Worm (Caenorhabditis elegans) whole organism, L4 larva: Measurements from ENCODE around the gene cit-1.2.

Source experiments
- F10B5.3 ChIP-seq: sonication (generic microtip); optimal IDR thresholded peaks from 2 replicates; lab custom pipeline; 2016; ENCODE audit warnings: mild to moderate bottlenecking, missing genetic modification characterization, missing compliant biosample characterization
- F37D6.2 ChIP-seq: sonication (generic microtip); optimal IDR thresholded peaks from 2 replicates; lab custom pipeline; 2016; ENCODE audit warnings: mild to moderate bottlenecking, missing genetic modification characterization, missing compliant biosample characterization
- F49E8.2 ChIP-seq: sonication (generic microtip); optimal IDR thresholded peaks from 2 replicates; lab custom pipeline; 2016; ENCODE audit warnings: missing compliant biosample characterization, mild to moderate bottlenecking, missing genetic modification characterization, borderline replicate concordance
- T20F7.1 ChIP-seq: fragments of 200-800 bp; sonication (Bioruptor generic); optimal IDR thresholded peaks from 2 replicates; lab custom pipeline; 2018; ENCODE audit warnings: mild to moderate bottlenecking, missing genetic modification characterization, missing compliant biosample characterization
- T26A8.4 ChIP-seq: fragments of 200-800 bp; sonication (Bioruptor generic); IDR thresholded peaks from 2 replicates; pipeline ENCODE4 v1.3.6; 2022; ENCODE audit warnings: missing genetic modification characterization, missing compliant biosample characterization
- Y105C5A.15 ChIP-seq: fragments of 200-800 bp; sonication (Bioruptor generic); IDR thresholded peaks from 2 replicates; pipeline ENCODE4 v1.3.6; 2022; ENCODE audit warnings: missing genetic modification characterization, missing compliant biosample characterization
- Y48G9A.11 ChIP-seq: fragments of 200-800 bp; sonication (Bioruptor generic); IDR thresholded peaks from 2 replicates; pipeline ENCODE4 v1.3.6; 2022; ENCODE audit warnings: missing genetic modification reagents, missing genetic modification characterization, missing compliant biosample characterization
- ZK337.2 ChIP-seq: fragments of 200-800 bp; sonication (Bioruptor generic); IDR thresholded peaks from 2 replicates; pipeline ENCODE4 v1.3.6; 2022; ENCODE audit warnings: missing genetic modification reagents, missing genetic modification characterization, missing compliant biosample characterization
- arid-1 ChIP-seq: fragments of 200-800 bp; sonication (Bioruptor generic); conservative IDR thresholded peaks from 2 replicates; pipeline ENCODE4 v1.3.6; 2022; ENCODE audit warnings: missing genetic modification reagents, missing genetic modification characterization, missing compliant biosample characterization
- ceh-28 ChIP-seq: fragments of 150-350 bp; optimal IDR thresholded peaks from 2 replicates; lab custom pipeline; 2014; ENCODE audit warnings: missing biosample characterization, missing genetic modification reagents, missing genetic modification characterization
- ceh-62 ChIP-seq: sonication (generic microtip); optimal IDR thresholded peaks from 2 replicates; lab custom pipeline; 2017; ENCODE audit warnings: missing biosample characterization, missing genetic modification characterization
- ces-1 ChIP-seq: fragments of 150-350 bp; sonication (generic microtip); optimal IDR thresholded peaks from 4 replicates; lab custom pipeline; 2014; ENCODE audit warnings: missing biosample characterization, missing genetic modification reagents, missing genetic modification characterization
- cey-2 ChIP-seq: sonication (generic microtip); optimal IDR thresholded peaks from 3 replicates; lab custom pipeline; 2017; ENCODE audit warnings: missing genetic modification characterization, mild to moderate bottlenecking, missing compliant biosample characterization, antibody characterized with exemption, borderline replicate concordance; ENCODE audit not compliant: insufficient read depth
- daf-19 ChIP-seq: fragments of 200-800 bp; sonication (Bioruptor generic); conservative IDR thresholded peaks from 2 replicates; pipeline ENCODE4 v1.3.6; 2022; ENCODE audit warnings: missing genetic modification characterization, missing compliant biosample characterization
- dmd-9 ChIP-seq: fragments of 200-800 bp; sonication (Bioruptor generic); IDR thresholded peaks from 2 replicates; pipeline ENCODE4 v1.3.6; 2022; ENCODE audit warnings: missing genetic modification reagents, missing genetic modification characterization, missing compliant biosample characterization
- duxl-1 ChIP-seq: sonication (generic microtip); optimal IDR thresholded peaks from 2 replicates; lab custom pipeline; 2016; ENCODE audit warnings: mild to moderate bottlenecking, missing genetic modification characterization, moderate library complexity, missing compliant biosample characterization; ENCODE audit not compliant: poor library complexity
- egl-43 ChIP-seq: fragments of 200-800 bp; sonication (Bioruptor generic); IDR thresholded peaks from 2 replicates; pipeline ENCODE4 v1.3.6; 2022; ENCODE audit warnings: missing genetic modification reagents, missing genetic modification characterization, missing compliant biosample characterization
- gei-8 ChIP-seq: fragments of 200-800 bp; sonication (Bioruptor generic); optimal IDR thresholded peaks from 2 replicates; lab custom pipeline; 2018; ENCODE audit warnings: mild to moderate bottlenecking, missing genetic modification characterization, missing compliant biosample characterization
- hif-1 ChIP-seq, 2 experiments: sonication (generic microtip); optimal IDR thresholded peaks; 2 replicates each; lab custom pipeline; 2016 to 2017; ENCODE audit warnings: missing compliant biosample characterization in 2 of 2, missing genetic modification characterization in 2 of 2, missing genetic modification reagents in 2 of 2, missing genotype in 2 of 2, mild to moderate bottlenecking in 1 of 2
- hlh-11 ChIP-seq: fragments of 200-800 bp; sonication (Bioruptor generic); optimal IDR thresholded peaks from 2 replicates; lab custom pipeline; 2018; ENCODE audit warnings: mild to moderate bottlenecking, missing genetic modification characterization, missing compliant biosample characterization
- lim-7 ChIP-seq: fragments of 200-800 bp; sonication (Bioruptor generic); IDR thresholded peaks from 2 replicates; pipeline ENCODE4 v1.3.6; 2022; ENCODE audit warnings: missing genetic modification characterization, missing compliant biosample characterization
- lin-13 ChIP-seq: fragments of 150-350 bp; optimal IDR thresholded peaks from 2 replicates; lab custom pipeline; 2014; ENCODE audit warnings: missing biosample characterization, missing genetic modification reagents, missing genetic modification characterization
- lin-15B ChIP-seq: fragments of 150-350 bp; sonication (generic microtip); optimal IDR thresholded peaks from 3 replicates; lab custom pipeline; 2014; ENCODE audit warnings: missing biosample characterization, missing genetic modification characterization
- lir-3 ChIP-seq: sonication (generic microtip); optimal IDR thresholded peaks from 2 replicates; lab custom pipeline; 2016; ENCODE audit warnings: mild to moderate bottlenecking, missing genetic modification characterization, missing compliant biosample characterization
- lsy-2 ChIP-seq, 2 experiments: fragments of 150-350 bp in 1 of 2; sonication (generic microtip) in 1 of 2; optimal IDR thresholded peaks; 2 replicates each; lab custom pipeline; 2014 to 2017; ENCODE audit warnings: missing biosample characterization in 2 of 2, missing genetic modification characterization in 2 of 2
- madf-5 ChIP-seq, 2 experiments: fragments of 200-800 bp; sonication (Bioruptor generic); IDR thresholded peaks; 2 replicates each; pipeline ENCODE4 v1.3.6; 2022; ENCODE audit warnings: missing compliant biosample characterization in 2 of 2, missing genetic modification characterization in 2 of 2
- madf-9 ChIP-seq: fragments of 200-800 bp; sonication (Bioruptor generic); conservative IDR thresholded peaks from 2 replicates; pipeline ENCODE4 v1.3.6; 2022; ENCODE audit warnings: missing genetic modification reagents, missing genetic modification characterization, missing compliant biosample characterization
- mdt-29 ChIP-seq: fragments of 200-800 bp; sonication (Bioruptor generic); IDR thresholded peaks from 2 replicates; pipeline ENCODE4 v1.3.6; 2022; ENCODE audit warnings: missing genetic modification reagents, missing genetic modification characterization, missing compliant biosample characterization
- mep-1 ChIP-seq: fragments of 150-350 bp; sonication (generic microtip); optimal IDR thresholded peaks from 3 replicates; lab custom pipeline; 2014; ENCODE audit warnings: missing biosample characterization, missing genetic modification characterization
- mes-2 ChIP-seq: sonication (generic microtip); optimal IDR thresholded peaks from 2 replicates; lab custom pipeline; 2016; ENCODE audit warnings: missing genotype, mild to moderate bottlenecking, missing genetic modification characterization, missing compliant biosample characterization; ENCODE audit not compliant: poor library complexity, severe bottlenecking
- mxl-3 ChIP-seq: fragments of 200-800 bp; sonication (Bioruptor generic); optimal IDR thresholded peaks from 2 replicates; lab custom pipeline; 2018; ENCODE audit warnings: mild to moderate bottlenecking, missing genetic modification characterization, missing compliant biosample characterization
- nhr-102 ChIP-seq: sonication (generic microtip); optimal IDR thresholded peaks from 2 replicates; lab custom pipeline; 2016; ENCODE audit warnings: mild to moderate bottlenecking, missing genetic modification characterization, moderate library complexity, missing compliant biosample characterization
- nhr-25 ChIP-seq: sonication (generic microtip); optimal IDR thresholded peaks from 2 replicates; lab custom pipeline; 2017; ENCODE audit warnings: missing genetic modification characterization, mild to moderate bottlenecking, missing compliant biosample characterization, antibody characterized with exemption, moderate library complexity, borderline replicate concordance; ENCODE audit not compliant: insufficient read depth
- nhr-76 ChIP-seq: fragments of 150-350 bp; optimal IDR thresholded peaks from 2 replicates; lab custom pipeline; 2014; ENCODE audit warnings: missing biosample characterization, missing genetic modification characterization
- nhr-77 ChIP-seq: fragments of 150-350 bp; optimal IDR thresholded peaks from 2 replicates; lab custom pipeline; 2014; ENCODE audit warnings: missing biosample characterization, missing genetic modification characterization
- pha-4 ChIP-seq, 2 experiments: fragments of 150-350 bp in 1 of 2; fragments of 200-800 bp in 1 of 2; sonication (Bioruptor generic) in 1 of 2; IDR thresholded peaks in 1 of 2; optimal IDR thresholded peaks in 1 of 2; 2 replicates each; pipeline versions ENCODE4 v1.3.6 to Lab custom; 2014 to 2022; ENCODE audit warnings: missing genetic modification characterization in 2 of 2, missing genetic modification reagents in 2 of 2, missing biosample characterization in 1 of 2, missing compliant biosample characterization in 1 of 2
- php-3 ChIP-seq: fragments of 200-800 bp; sonication (Bioruptor generic); IDR thresholded peaks from 2 replicates; pipeline ENCODE4 v1.3.6; 2022; ENCODE audit warnings: missing genetic modification reagents, missing genetic modification characterization, missing compliant biosample characterization
- pqm-1 ChIP-seq: sonication (generic microtip); optimal IDR thresholded peaks from 2 replicates; lab custom pipeline; 2017; ENCODE audit warnings: missing biosample characterization, missing genetic modification characterization
- saeg-2 ChIP-seq: fragments of 200-800 bp; sonication (Bioruptor generic); IDR thresholded peaks from 2 replicates; pipeline ENCODE4 v1.3.6; 2022; ENCODE audit warnings: missing genetic modification reagents, missing genetic modification characterization, missing compliant biosample characterization
- snpc-1.2 ChIP-seq: fragments of 200-800 bp; sonication (Bioruptor generic); IDR thresholded peaks from 2 replicates; pipeline ENCODE4 v1.3.6; 2022; ENCODE audit warnings: missing genetic modification reagents, missing genetic modification characterization, missing compliant biosample characterization
- snpc-4 ChIP-seq: fragments of 150-350 bp; optimal IDR thresholded peaks from 2 replicates; lab custom pipeline; 2014; ENCODE audit warnings: missing biosample characterization, missing genetic modification characterization
- spr-1 ChIP-seq: sonication (generic microtip); optimal IDR thresholded peaks from 2 replicates; lab custom pipeline; 2016; ENCODE audit warnings: mild to moderate bottlenecking, missing genetic modification characterization, missing compliant biosample characterization
- spr-3 ChIP-seq: fragments of 200-800 bp; sonication (Bioruptor generic); optimal IDR thresholded peaks from 2 replicates; lab custom pipeline; 2018; ENCODE audit warnings: mild to moderate bottlenecking, missing genetic modification characterization, missing compliant biosample characterization
- tag-97 ChIP-seq: fragments of 200-800 bp; sonication (Bioruptor generic); IDR thresholded peaks from 2 replicates; pipeline ENCODE4 v1.3.6; 2022; ENCODE audit warnings: missing genetic modification characterization, missing compliant biosample characterization
- vab-7 ChIP-seq: fragments of 200-800 bp; sonication (Bioruptor generic); IDR thresholded peaks from 2 replicates; pipeline ENCODE4 v1.3.6; 2022; ENCODE audit warnings: missing genetic modification reagents, missing genetic modification characterization, missing compliant biosample characterization
- zip-11 ChIP-seq: fragments of 200-800 bp; sonication (Bioruptor generic); IDR thresholded peaks from 2 replicates; pipeline ENCODE4 v1.3.6; 2022; ENCODE audit warnings: missing genetic modification characterization, missing compliant biosample characterization
- zip-2 ChIP-seq: fragments of 150-350 bp; optimal IDR thresholded peaks from 2 replicates; lab custom pipeline; 2014; ENCODE audit warnings: missing biosample characterization, missing genetic modification characterization
- ztf-11 ChIP-seq: fragments of 150-350 bp; optimal IDR thresholded peaks from 2 replicates; lab custom pipeline; 2014; ENCODE audit warnings: missing biosample characterization, missing genetic modification characterization
- ztf-7 ChIP-seq: fragments of 150-350 bp; optimal IDR thresholded peaks from 2 replicates; lab custom pipeline; 2014; ENCODE audit warnings: missing biosample characterization, missing genetic modification characterization

The cit-1.2 gene

DNA sequence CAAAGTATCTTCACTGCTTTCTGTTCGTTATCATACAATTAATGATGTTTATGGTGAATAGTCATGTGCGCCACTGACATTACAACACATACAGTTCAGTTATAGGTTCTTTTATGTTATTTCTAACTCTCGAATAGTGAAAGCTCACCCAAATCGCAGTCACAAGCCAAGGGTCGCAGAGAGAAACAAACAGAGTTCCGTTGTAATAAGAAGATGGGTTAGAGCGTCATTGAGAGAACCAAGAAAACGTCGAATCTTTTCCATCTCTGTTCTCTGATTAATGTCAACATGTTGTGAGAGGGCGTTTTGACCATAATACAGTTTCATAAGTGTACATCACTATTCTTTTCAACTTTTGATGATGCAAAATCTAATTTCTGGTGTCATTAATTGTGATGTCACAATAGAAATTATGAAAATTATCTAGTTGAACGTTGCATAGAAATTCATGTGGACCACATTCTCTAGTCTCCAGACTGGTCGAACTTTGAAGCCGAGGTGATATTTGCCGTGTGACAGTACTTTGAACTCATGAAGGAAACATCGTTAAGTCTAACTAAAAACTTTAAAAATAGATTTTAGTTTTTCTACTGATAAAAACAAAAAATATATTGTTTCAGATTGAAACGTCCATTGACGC lies 36.5 kb upstream of the cit-1.2 start (continued):
- TF ChIP-seq ZK337.2 (GFP tag; lab: Robert Waterston, UW) (no peak), tag-97 (GFP tag; lab: Robert Waterston, UW) (no peak), spr-1 (tag; lab: Kevin White, UChicago) (no peak), duxl-1 (tag; lab: Kevin White, UChicago) (no peak), lir-3 (tag; lab: Kevin White, UChicago) (no peak), madf-9 (no peak), pqm-1 (tag; lab: Kevin White, UChicago) (peak; percentile 6), ztf-11 (tag; lab: Kevin White, UChicago) (no peak), hlh-11 (peak; percentile 42), lin-13 (GFP tag; lab: Kevin White, UChicago) (peak; percentile 12), ceh-62 (tag; lab: Kevin White, UChicago) (no peak), dmd-9 (GFP tag; lab: Robert Waterston, UW) (no peak), spr-3 (no peak), zip-11 (no peak), F10B5.3 (tag; lab: Kevin White, UChicago) (no peak), nhr-77 (tag; lab: Kevin White, UChicago) (no peak), zip-2 (tag; lab: Kevin White, UChicago) (peak; percentile 2), daf-19 (GFP tag; lab: Robert Waterston, UW) (no peak), snpc-1.2 (GFP tag; lab: Robert Waterston, UW) (no peak), gei-8 (GFP tag; lab: Kevin White, UChicago) (no peak), lin-15B (no peak), nhr-76 (no peak), mep-1 (tag; lab: Kevin White, UChicago) (peak; percentile 65), egl-43 (GFP tag; lab: Robert Waterston, UW) (no peak), snpc-4 (tag; lab: Kevin White, UChicago) (no peak), ztf-7 (tag; lab: Kevin White, UChicago) (no peak), hif-1 (tag; optimal IDR thresholded peaks at IDR 0.05; lab: Kevin White, UChicago) (no peak), mxl-3 (no peak), ces-1 (no peak), arid-1 (GFP tag; lab: Robert Waterston, UW) (0 out of 2 replicates have a peak, but pooled peaks have one; percentile 10), F49E8.2 (tag; lab: Kevin White, UChicago) (no peak), madf-5 (GFP tag; IDR thresholded peaks at IDR 0.05; lab: Robert Waterston, UW) (0 out of 4 replicates have a peak, but pooled peaks of 1 of the 2 experiments have one; percentile 38), Y48G9A.11 (GFP tag; lab: Robert Waterston, UW) (no peak), pha-4 (GFP tag; IDR thresholded peaks at IDR 0.05; lab: Robert Waterston, UW) (no peak), pha-4 (tag; optimal IDR thresholded peaks at IDR 0.05; lab: Kevin White, UChicago) (no peak), T20F7.1 (peak; percentile 17), nhr-25 (no peak), nhr-102 (tag; lab: Kevin White, UChicago) (no peak), Y105C5A.15 (GFP tag; lab: Robert Waterston, UW) (no peak), lsy-2 (tag; optimal IDR thresholded peaks at IDR 0.05; lab: Kevin White, UChicago) (peak in 1 of 2 experiments; percentile 28), php-3 (GFP tag; lab: Robert Waterston, UW) (peak; percentile 82), cey-2 (tag; lab: Kevin White, UChicago) (no peak), T26A8.4 (GFP tag; lab: Robert Waterston, UW) (no peak; the same call in 1 of the 2 replicates), ceh-28 (tag; lab: Kevin White, UChicago) (no peak), mes-2 (no peak), F37D6.2 (no peak), vab-7 (GFP tag; lab: Robert Waterston, UW) (no peak), mdt-29 (no peak), saeg-2 (GFP tag; lab: Robert Waterston, UW) (no peak), lim-7 (GFP tag; lab: Robert Waterston, UW) (no peak)
